Fruit fly (Drosophila melanogaster) whole organism, wandering third instar larva: Measurements from ENCODE around the gene kek5.

Experiments
- OdsH ChIP-seq: fragments of 200-800 bp; sonication (Bioruptor generic); optimal IDR thresholded peaks from 2 replicates; lab custom pipeline; 2016; ENCODE audit warnings: missing biosample characterization, mild to moderate bottlenecking, missing genetic modification characterization
- dsf ChIP-seq: sonication (Bioruptor generic); optimal IDR thresholded peaks from 2 replicates; lab custom pipeline; 2016; ENCODE audit warnings: missing biosample characterization, missing genetic modification characterization, borderline replicate concordance
- psq ChIP-seq: fragments of 200-800 bp; sonication (Bioruptor generic); optimal IDR thresholded peaks from 3 replicates; lab custom pipeline; 2017; ENCODE audit warnings: missing biosample characterization, mild to moderate bottlenecking, missing genetic modification characterization, moderate library complexity
- rgr ChIP-seq: fragments of 200-800 bp; sonication (Bioruptor generic); optimal IDR thresholded peaks from 3 replicates; lab custom pipeline; 2016; ENCODE audit warnings: missing biosample characterization, mild to moderate bottlenecking, missing genetic modification characterization

- TF ChIP-seq psq = no peak
- no peak for TF ChIP-seq dsf (GFP tag; lab: Kevin White, UChicago)
- TF ChIP-seq OdsH (GFP tag; lab: Kevin White, UChicago) = no peak
- no peak for TF ChIP-seq rgr
These were observed 67.3 kb downstream of the kek5 start for dm6 chrX:19420275-19420674.
